Worm (Caenorhabditis elegans) whole organism, midembryonic: ENCODE data around the gene Y62E10A.19.

Source experiments
- T22C8.4 ChIP-seq: fragments of 200-800 bp; sonication (Bioruptor generic); IDR thresholded peaks from 2 replicates; pipeline ENCODE4 v1.3.6; 2022; ENCODE audit warnings: missing genetic modification characterization, missing compliant biosample characterization
- cog-1 ChIP-seq: sonication (generic microtip); optimal IDR thresholded peaks from 2 replicates; lab custom pipeline; 2016; ENCODE audit warnings: missing genetic modification characterization, missing compliant biosample characterization
- flt-1 ChIP-seq: fragments of 200-800 bp; sonication (Bioruptor generic); IDR thresholded peaks from 2 replicates; pipeline ENCODE4 v1.3.6; 2022; ENCODE audit warnings: missing genetic modification characterization, missing compliant biosample characterization
- klf-2 ChIP-seq: fragments of 200-800 bp; sonication (Bioruptor generic); conservative IDR thresholded peaks from 2 replicates; pipeline ENCODE4 v1.3.6; 2022; ENCODE audit warnings: missing genetic modification reagents, missing genetic modification characterization, missing compliant biosample characterization
- tab-1 ChIP-seq: fragments of 200-800 bp; sonication (Bioruptor generic); IDR thresholded peaks from 2 replicates; pipeline ENCODE4 v1.3.6; 2022; ENCODE audit warnings: missing genetic modification characterization, missing compliant biosample characterization

DNA sequence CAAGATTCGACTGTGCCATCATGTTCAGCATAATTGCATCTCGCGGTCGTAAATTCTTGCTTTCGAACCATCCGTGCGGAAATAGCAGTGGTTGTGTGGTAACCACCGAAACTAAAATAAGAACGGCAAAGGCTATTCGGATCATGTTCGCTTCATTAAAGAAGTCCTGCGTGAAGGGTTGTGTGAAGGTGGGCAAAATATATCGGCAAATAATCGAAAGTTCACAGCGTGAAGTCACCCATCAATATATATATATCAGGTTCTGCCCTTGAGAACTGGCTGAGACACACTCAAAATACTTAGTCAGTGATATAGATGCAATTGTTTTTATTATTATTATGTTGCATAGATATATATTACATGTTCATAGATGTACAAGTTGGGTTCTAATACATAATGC lies at the start of gene Y62E10A.19:
- no peak for TF ChIP-seq cog-1
- TF ChIP-seq flt-1: no peak
- TF ChIP-seq T22C8.4 (GFP tag; lab: Robert Waterston, UW): no peak
- TF ChIP-seq klf-2: no peak
- no peak for TF ChIP-seq tab-1
